Worm (Caenorhabditis elegans): ENCODE data around the gene adr-2.
A peak's percentile ranks its signal among the peaks of the same experiment; 100 is the strongest.

adr-2 gene

ce11 chrIII:7272088-7272487, 39.4 kb upstream of the adr-2 start (continued):
- TF ChIP-seq cebp-1 (GFP tag; IDR thresholded peaks at IDR 0.05) (no peak; the same call in 1 of the 2 replicates), cebp-1 (tag; optimal IDR thresholded peaks at IDR 0.05) (peak; percentile 74), nfya-1 (tag; optimal IDR thresholded peaks at IDR 0.05; ENCODE audit: borderline replicate concordance, insufficient read depth) (no peak), bed-1 (GFP tag; IDR thresholded peaks at IDR 0.05) (no peak), ceh-27 (GFP tag; optimal IDR thresholded peaks at IDR 0.05) (peak; percentile 37), lir-1 (GFP tag; conservative IDR thresholded peaks at IDR 0.05) (peak; percentile 41; the same call in 1 of the 2 replicates), attf-3 (GFP tag; conservative IDR thresholded peaks at IDR 0.05) (0 out of 2 replicates have a peak, but pooled peaks have one; percentile 16), tlf-1 (GFP tag; optimal IDR thresholded peaks at IDR 0.05) (no peak), K12H6.12 (tag; optimal IDR thresholded peaks at IDR 0.05) (peak; percentile 60), chd-7 (tag; optimal IDR thresholded peaks at IDR 0.05) (peak; percentile 61), rec-8 (tag; optimal IDR thresholded peaks at IDR 0.05) (no peak), F57C9.4 (tag; optimal IDR thresholded peaks at IDR 0.05) (no peak), ets-4 (GFP tag; optimal IDR thresholded peaks at IDR 0.05) (peak; percentile 18), B0035.1 (tag; optimal IDR thresholded peaks at IDR 0.05) (no peak), zim-3 (tag; optimal IDR thresholded peaks at IDR 0.05) (no peak)

- TF ChIP-seq pbrm-1 (GFP tag; IDR thresholded peaks at IDR 0.05) (no peak), nhr-80 (tag; optimal IDR thresholded peaks at IDR 0.05) (peak; percentile 22), let-607 (tag; optimal IDR thresholded peaks at IDR 0.05) (no peak), ama-1 (optimal IDR thresholded peaks at IDR 0.05) (peak; percentile 36), ama-1 (GFP tag; optimal IDR thresholded peaks at IDR 0.05) (no peak), unc-130 (GFP tag; optimal IDR thresholded peaks at IDR 0.05) (no peak), somi-1 (GFP tag; optimal IDR thresholded peaks at IDR 0.05) (peak; percentile 36)
Measured at ce11 chrIII:7271083-7271482, 38.4 kb upstream of the adr-2 start.

DNA sequence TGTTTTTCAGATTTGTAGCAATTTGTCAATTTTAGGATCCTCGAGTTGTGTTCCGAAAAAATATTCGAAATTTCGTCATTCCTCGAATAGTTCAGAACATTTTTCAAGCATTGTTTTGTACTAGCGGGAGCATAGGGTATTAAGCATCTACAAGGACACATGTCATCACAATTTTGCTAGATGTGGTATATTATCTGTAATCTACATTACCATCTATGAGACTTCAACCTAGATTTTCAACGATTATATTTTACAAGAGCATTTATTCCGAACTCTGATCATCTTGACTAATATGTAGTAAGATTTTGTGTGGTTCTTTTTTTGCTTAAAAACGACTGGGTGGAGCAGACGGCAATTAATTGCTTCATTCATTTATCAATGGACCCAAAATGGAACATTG, 30.3 kb upstream of the adr-2 start:
- TF ChIP-seq let-607 (tag; optimal IDR thresholded peaks at IDR 0.05): no peak
- TF ChIP-seq ztf-26 (tag; optimal IDR thresholded peaks at IDR 0.05): no peak
- no peak for TF ChIP-seq ceh-79 (tag; optimal IDR thresholded peaks at IDR 0.05)
- TF ChIP-seq ccch-3 (GFP tag; optimal IDR thresholded peaks at IDR 0.05): no peak
- TF ChIP-seq efl-1 (GFP tag; optimal IDR thresholded peaks at IDR 0.05): no peak
- no peak for TF ChIP-seq ZK185.1 (tag; optimal IDR thresholded peaks at IDR 0.05; ENCODE audit: poor library complexity, severe bottlenecking)
- no peak for TF ChIP-seq madf-3 (GFP tag; IDR thresholded peaks at IDR 0.05)
- TF ChIP-seq dpl-1 (GFP tag; optimal IDR thresholded peaks at IDR 0.05): no peak
- TF ChIP-seq gei-17 (GFP tag; optimal IDR thresholded peaks at IDR 0.05): no peak
- no peak for TF ChIP-seq K12H6.12 (tag; optimal IDR thresholded peaks at IDR 0.05)
- TF ChIP-seq ceh-100 (GFP tag; IDR thresholded peaks at IDR 0.05): no peak
- TF ChIP-seq tbp1 (GFP tag; optimal IDR thresholded peaks at IDR 0.05): no peak
- TF ChIP-seq D2030.7 (GFP tag; IDR thresholded peaks at IDR 0.05): no peak
- TF ChIP-seq ceh-27 (GFP tag; optimal IDR thresholded peaks at IDR 0.05): no peak
- TF ChIP-seq lin-54 (GFP tag; optimal IDR thresholded peaks at IDR 0.05): no peak
- no peak for TF ChIP-seq tbx-9 (tag; optimal IDR thresholded peaks at IDR 0.05; ENCODE audit: borderline replicate concordance)
- no peak for TF ChIP-seq B0261.1 (tag; optimal IDR thresholded peaks at IDR 0.05)
- TF ChIP-seq snpc-1.1 (tag; optimal IDR thresholded peaks at IDR 0.05; ENCODE audit: insufficient read depth): no peak
- TF ChIP-seq C06A6.2 (GFP tag; conservative IDR thresholded peaks at IDR 0.05): no peak
- no peak for TF ChIP-seq unc-62 (GFP tag; optimal IDR thresholded peaks at IDR 0.05)

All from whole organism, young adult.